Worm (Caenorhabditis elegans): ENCODE results near the gene Y58A7A.2.

The Y58A7A.2 gene

DNA sequence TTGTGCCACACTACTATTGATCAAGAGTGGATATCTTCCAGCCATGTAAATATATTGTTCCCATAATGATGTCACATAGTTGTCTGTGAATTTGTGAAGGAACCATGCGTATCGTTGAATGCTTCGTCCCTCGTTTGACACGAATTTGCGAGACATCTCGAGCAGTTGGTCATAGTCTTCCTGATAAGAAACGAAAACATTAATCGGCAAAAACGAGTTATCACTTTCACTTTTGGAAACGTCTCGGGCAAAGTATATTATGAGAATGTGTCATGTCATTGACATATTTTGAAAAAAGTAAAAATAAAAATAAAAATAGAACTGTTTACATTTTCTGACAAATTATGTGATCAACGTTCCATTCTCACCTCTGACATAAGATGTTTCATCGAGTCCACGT is 45.5 kb downstream of the Y58A7A.2 start:
- peak; percentile 11 for TF ChIP-seq lin-14 (GFP tag; optimal IDR thresholded peaks at IDR 0.05)
- TF ChIP-seq aly-2 (tag; optimal IDR thresholded peaks at IDR 0.05), result no peak
- TF ChIP-seq blmp-1 (tag; optimal IDR thresholded peaks at IDR 0.05), result peak; percentile 47
- peak; percentile 72 for TF ChIP-seq elt-2 (tag; optimal IDR thresholded peaks at IDR 0.05)
- TF ChIP-seq fkh-4 (tag; optimal IDR thresholded peaks at IDR 0.05; ENCODE audit: borderline replicate concordance), result no peak
- TF ChIP-seq sox-4 (tag; optimal IDR thresholded peaks at IDR 0.05), result no peak

DNA sequence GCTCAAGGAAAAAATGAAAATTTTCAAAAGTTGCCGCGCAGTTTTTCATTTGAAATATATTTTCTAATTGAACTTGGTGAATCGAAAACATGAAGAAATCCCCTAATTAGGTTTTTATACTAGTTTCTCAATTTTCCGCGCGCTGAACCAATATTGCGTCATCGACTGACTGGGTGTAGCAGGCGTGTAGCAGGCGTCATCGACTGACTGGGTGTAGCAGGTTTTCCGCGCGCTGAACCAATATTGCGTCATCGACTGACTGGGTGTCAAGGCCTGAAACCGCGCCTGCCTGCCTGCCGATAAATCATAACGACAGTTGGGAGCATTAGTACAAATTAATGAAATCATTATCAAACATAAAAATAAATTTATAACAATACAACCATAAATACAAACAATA is 48.6 kb downstream of the Y58A7A.2 start:
- TF ChIP-seq hlh-4 (tag; optimal IDR thresholded peaks at IDR 0.05) (no peak), hpl-2 (GFP tag; optimal IDR thresholded peaks at IDR 0.05) (no peak), dpl-1 (GFP tag; optimal IDR thresholded peaks at IDR 0.05) (no peak), tlp-1 (tag; optimal IDR thresholded peaks at IDR 0.05) (no peak), nhr-11 (tag; optimal IDR thresholded peaks at IDR 0.05) (no peak), xbp-1 (tag; optimal IDR thresholded peaks at IDR 0.05) (no peak), snu-23 (GFP tag; optimal IDR thresholded peaks at IDR 0.05) (no peak), irx-1 (tag; optimal IDR thresholded peaks at IDR 0.05) (no peak), lin-39 (tag; optimal IDR thresholded peaks at IDR 0.05) (no peak), lin-35 (GFP tag; optimal IDR thresholded peaks at IDR 0.05) (no peak), dsc-1 (tag; optimal IDR thresholded peaks at IDR 0.05) (no peak), mep-1 (tag; optimal IDR thresholded peaks at IDR 0.05) (no peak), grh-1 (GFP tag; IDR thresholded peaks at IDR 0.05) (no peak), ztf-11 (tag; optimal IDR thresholded peaks at IDR 0.05) (no peak), nhr-47 (tag; optimal IDR thresholded peaks at IDR 0.05) (no peak), nhr-71 (tag; optimal IDR thresholded peaks at IDR 0.05) (no peak), zip-4 (GFP tag; optimal IDR thresholded peaks at IDR 0.05) (no peak), sox-4 (tag; optimal IDR thresholded peaks at IDR 0.05) (no peak), F16B12.6 (tag; optimal IDR thresholded peaks at IDR 0.05) (no peak), C04F5.9 (tag; optimal IDR thresholded peaks at IDR 0.05) (no peak)
